Fruit fly (Drosophila melanogaster): ENCODE data around the gene CG14244.

Gene CG14244

dm6 chr3R:26714109-26714576 lies 11.8 kb upstream of the CG14244 start, which contains the start of gene amon:
Gene amon (minus strand): TSS chr3R:26714159.
- peak; percentile 95 for TF ChIP-seq HLH106 (tag; optimal IDR thresholded peaks at IDR 0.05)
- no peak for TF ChIP-seq pan (optimal IDR thresholded peaks at IDR 0.05)
- no peak for TF ChIP-seq Dif (GFP tag; optimal IDR thresholded peaks at IDR 0.05; ENCODE audit: partially characterized antibody)
- peak; percentile 94 for TF ChIP-seq dmrt93B (GFP tag; optimal IDR thresholded peaks at IDR 0.05)
- no peak for TF ChIP-seq Jra (GFP tag; optimal IDR thresholded peaks at IDR 0.05)
- TF ChIP-seq Rel (GFP tag; optimal IDR thresholded peaks at IDR 0.05), result peak; percentile 62
- peak; percentile 80 for TF ChIP-seq Rel (tag; optimal IDR thresholded peaks at IDR 0.05)
- no peak for TF ChIP-seq Dfd (GFP tag; optimal IDR thresholded peaks at IDR 0.05)
- TF ChIP-seq sv (GFP tag; optimal IDR thresholded peaks at IDR 0.05), result peak; percentile 98
- peak; percentile 89 for TF ChIP-seq CG9705 (GFP tag; optimal IDR thresholded peaks at IDR 0.05)
- no peak for TF ChIP-seq usp (GFP tag; optimal IDR thresholded peaks at IDR 0.05)
- no peak for TF ChIP-seq tai (GFP tag; optimal IDR thresholded peaks at IDR 0.05)
- TF ChIP-seq CG32264 (GFP tag; optimal IDR thresholded peaks at IDR 0.05), result peak; percentile 81
- TF ChIP-seq Abd-B (GFP tag; optimal IDR thresholded peaks at IDR 0.05), result no peak
- peak; percentile 96 for TF ChIP-seq ey (GFP tag; optimal IDR thresholded peaks at IDR 0.05)
- TF ChIP-seq Mio (GFP tag; optimal IDR thresholded peaks at IDR 0.05), result peak; percentile 75
- TF ChIP-seq Myc (optimal IDR thresholded peaks at IDR 0.05), result no peak
- no peak for TF ChIP-seq brk (GFP tag; optimal IDR thresholded peaks at IDR 0.05)
- no peak for TF ChIP-seq N (GFP tag; optimal IDR thresholded peaks at IDR 0.05)
- no peak for TF ChIP-seq lola (GFP tag; optimal IDR thresholded peaks at IDR 0.05)
- no peak for TF ChIP-seq dl (GFP tag; optimal IDR thresholded peaks at IDR 0.05; ENCODE audit: insufficient read depth in 1 of 2, partially characterized antibody in 2 of 2)
- no peak for TF ChIP-seq CrebA (GFP tag; optimal IDR thresholded peaks at IDR 0.05; ENCODE audit: borderline replicate concordance)
- TF ChIP-seq sage (GFP tag; optimal IDR thresholded peaks at IDR 0.05), result peak; percentile 73
- peak; percentile 95 for TF ChIP-seq rgr (GFP tag; optimal IDR thresholded peaks at IDR 0.05)
- TF ChIP-seq fru (GFP tag; optimal IDR thresholded peaks at IDR 0.05), result peak; percentile 96
- peak; percentile 80 for TF ChIP-seq GATAd (GFP tag; optimal IDR thresholded peaks at IDR 0.05)
- TF ChIP-seq br (GFP tag; optimal IDR thresholded peaks at IDR 0.05), result peak; percentile 95
- TF ChIP-seq Vsx2 (GFP tag; optimal IDR thresholded peaks at IDR 0.05; ENCODE audit: partially characterized antibody), result no peak
- no peak for TF ChIP-seq Hr83 (GFP tag; optimal IDR thresholded peaks at IDR 0.05; ENCODE audit: poor library complexity, severe bottlenecking)
- peak; percentile 72 for TF ChIP-seq woc (GFP tag; optimal IDR thresholded peaks at IDR 0.05)
- TF ChIP-seq Sp1 (GFP tag; optimal IDR thresholded peaks at IDR 0.05), result peak; percentile 92
- peak; percentile 48 for TF ChIP-seq dsf (GFP tag; optimal IDR thresholded peaks at IDR 0.05; ENCODE audit: borderline replicate concordance)
- peak; percentile 88 for TF ChIP-seq psq (GFP tag; optimal IDR thresholded peaks at IDR 0.05)
- peak; percentile 47 to 97 for TF ChIP-seq foxo (GFP tag; optimal IDR thresholded peaks at IDR 0.05)
- TF ChIP-seq Hr78 (GFP tag; optimal IDR thresholded peaks at IDR 0.05), result no peak
- no peak for TF ChIP-seq jim (GFP tag; optimal IDR thresholded peaks at IDR 0.05)
- peak; percentile 96 for TF ChIP-seq h (GFP tag; optimal IDR thresholded peaks at IDR 0.05)
- no peak for TF ChIP-seq Hnf4 (GFP tag; optimal IDR thresholded peaks at IDR 0.05)
- TF ChIP-seq OdsH (GFP tag; optimal IDR thresholded peaks at IDR 0.05), result peak; percentile 93

- peak; percentile 14 for TF ChIP-seq dmrt93B (GFP tag; optimal IDR thresholded peaks at IDR 0.05)
- TF ChIP-seq fru (GFP tag; optimal IDR thresholded peaks at IDR 0.05), result no peak
- TF ChIP-seq tai (GFP tag; optimal IDR thresholded peaks at IDR 0.05), result no peak
- peak; percentile 9 for TF ChIP-seq Sp1 (GFP tag; optimal IDR thresholded peaks at IDR 0.05)
- no peak for TF ChIP-seq Hnf4 (GFP tag; optimal IDR thresholded peaks at IDR 0.05)
- TF ChIP-seq HLH106 (tag; optimal IDR thresholded peaks at IDR 0.05), result peak; percentile 42
- TF ChIP-seq CG9705 (GFP tag; optimal IDR thresholded peaks at IDR 0.05), result peak; percentile 1
- TF ChIP-seq Hr78 (GFP tag; optimal IDR thresholded peaks at IDR 0.05), result peak; percentile 73
- TF ChIP-seq ey (GFP tag; optimal IDR thresholded peaks at IDR 0.05), result peak; percentile 11
- peak; percentile 88 for TF ChIP-seq N (GFP tag; optimal IDR thresholded peaks at IDR 0.05)
These were observed 8.6 kb upstream of the CG14244 start, which contains the start of gene CG6425 for dm6 chr3R:26717295-26717694. Gene CG6425 (minus strand): TSS chr3R:26717389.
